Worm (Caenorhabditis elegans) whole organism, L4 larva: ENCODE data around the gene str-109.

Experiments used
- D1046.2 ChIP-seq: fragments of 200-800 bp; sonication (Bioruptor generic); IDR thresholded peaks from 2 replicates; pipeline ENCODE4 v1.3.6; 2022; ENCODE audit warnings: missing genetic modification characterization, missing compliant biosample characterization
- ceh-32 ChIP-seq: sonication (generic microtip); optimal IDR thresholded peaks from 2 replicates; lab custom pipeline; 2016; ENCODE audit warnings: mild to moderate bottlenecking, missing genetic modification characterization, missing compliant biosample characterization; ENCODE audit not compliant: poor library complexity
- ceh-62 ChIP-seq: sonication (generic microtip); optimal IDR thresholded peaks from 2 replicates; lab custom pipeline; 2017; ENCODE audit warnings: missing biosample characterization, missing genetic modification characterization
- lsy-2 ChIP-seq, 2 experiments: fragments of 150-350 bp in 1 of 2; sonication (generic microtip) in 1 of 2; optimal IDR thresholded peaks; 2 replicates each; lab custom pipeline; 2014 to 2017; ENCODE audit warnings: missing biosample characterization in 2 of 2, missing genetic modification characterization in 2 of 2
- nhr-10 ChIP-seq: fragments of 150-350 bp; optimal IDR thresholded peaks from 2 replicates; lab custom pipeline; 2014; ENCODE audit warnings: missing biosample characterization, missing genetic modification characterization
- nhr-11 ChIP-seq: fragments of 150-350 bp; optimal IDR thresholded peaks from 2 replicates; lab custom pipeline; 2014; ENCODE audit warnings: missing biosample characterization, missing genetic modification characterization
- nhr-237 ChIP-seq: sonication (generic microtip); optimal IDR thresholded peaks from 2 replicates; lab custom pipeline; 2017; ENCODE audit warnings: missing biosample characterization, missing genetic modification characterization
- nhr-41 ChIP-seq: fragments of 200-800 bp; sonication (Bioruptor generic); IDR thresholded peaks from 2 replicates; pipeline ENCODE4 v1.3.6; 2022; ENCODE audit warnings: missing genetic modification reagents, missing genetic modification characterization, missing compliant biosample characterization
- pha-4 ChIP-seq, 2 experiments: fragments of 150-350 bp in 1 of 2; fragments of 200-800 bp in 1 of 2; sonication (Bioruptor generic) in 1 of 2; IDR thresholded peaks in 1 of 2; optimal IDR thresholded peaks in 1 of 2; 2 replicates each; pipeline versions ENCODE4 v1.3.6 to Lab custom; 2014 to 2022; ENCODE audit warnings: missing genetic modification characterization in 2 of 2, missing genetic modification reagents in 2 of 2, missing biosample characterization in 1 of 2, missing compliant biosample characterization in 1 of 2
- snpc-4 ChIP-seq: fragments of 150-350 bp; optimal IDR thresholded peaks from 2 replicates; lab custom pipeline; 2014; ENCODE audit warnings: missing biosample characterization, missing genetic modification characterization
- spr-3 ChIP-seq: fragments of 200-800 bp; sonication (Bioruptor generic); optimal IDR thresholded peaks from 2 replicates; lab custom pipeline; 2018; ENCODE audit warnings: mild to moderate bottlenecking, missing genetic modification characterization, missing compliant biosample characterization
- zag-1 ChIP-seq: fragments of 150-350 bp; optimal IDR thresholded peaks from 2 replicates; lab custom pipeline; 2014; ENCODE audit warnings: missing biosample characterization, missing genetic modification characterization
- zip-11 ChIP-seq: fragments of 200-800 bp; sonication (Bioruptor generic); IDR thresholded peaks from 2 replicates; pipeline ENCODE4 v1.3.6; 2022; ENCODE audit warnings: missing genetic modification characterization, missing compliant biosample characterization

ce11 chrV:16210257-16211002 is 48.4 kb upstream of the str-109 start, which contains the start of gene F11A5.16:
- TF ChIP-seq lsy-2 (tag; optimal IDR thresholded peaks at IDR 0.05; lab: Kevin White, UChicago), result no peak
- no peak for TF ChIP-seq nhr-10
- TF ChIP-seq nhr-41 (GFP tag; lab: Robert Waterston, UW), result no peak
- no peak for TF ChIP-seq spr-3
- no peak for TF ChIP-seq nhr-237 (tag; lab: Kevin White, UChicago)
- no peak for TF ChIP-seq ceh-32 (tag; lab: Kevin White, UChicago)
- no peak for TF ChIP-seq zip-11 (GFP tag; lab: Robert Waterston, UW)
- TF ChIP-seq snpc-4 (tag; lab: Kevin White, UChicago), result no peak
- no peak for TF ChIP-seq D1046.2 (GFP tag; lab: Robert Waterston, UW)
- no peak for TF ChIP-seq pha-4 (GFP tag; IDR thresholded peaks at IDR 0.05; lab: Robert Waterston, UW)
- no peak for TF ChIP-seq pha-4 (tag; optimal IDR thresholded peaks at IDR 0.05; lab: Kevin White, UChicago)
- no peak for TF ChIP-seq ceh-62 (tag; lab: Kevin White, UChicago)
- TF ChIP-seq zag-1 (tag; lab: Kevin White, UChicago), result no peak
- no peak for TF ChIP-seq nhr-11 (tag; lab: Kevin White, UChicago)
